Fruit fly (Drosophila melanogaster) whole organism, embryonic: ENCODE data around the gene mio.

Experiments used
- B-H2 ChIP-seq: fragments of 200-800 bp; sonication (Bioruptor generic); optimal IDR thresholded peaks from 2 replicates; lab custom pipeline; 2018; ENCODE audit warnings: missing biosample characterization, mild to moderate bottlenecking, missing genetic modification characterization
- Bgb ChIP-seq: fragments of 200-800 bp; sonication (Bioruptor generic); IDR thresholded peaks from 2 replicates; pipeline ENCODE4 v1.3.6; 2022; ENCODE audit warnings: missing biosample characterization, missing genetic modification characterization; ENCODE audit not compliant: partially characterized antibody
- CG10147 ChIP-seq: fragments of 200-800 bp; sonication (Bioruptor generic); optimal IDR thresholded peaks from 2 replicates; lab custom pipeline; 2019; ENCODE audit warnings: missing biosample characterization, mild to moderate bottlenecking, missing genetic modification characterization, moderate library complexity
- CG11247 ChIP-seq: fragments of 200-800 bp; sonication (Bioruptor generic); IDR thresholded peaks from 2 replicates; pipeline ENCODE4 v1.3.6; 2022; ENCODE audit warnings: missing biosample characterization, missing genetic modification characterization
- CG12104 ChIP-seq: fragments of 200-800 bp; sonication (Bioruptor generic); optimal IDR thresholded peaks from 3 replicates; lab custom pipeline; 2016; ENCODE audit warnings: missing biosample characterization, missing genetic modification characterization
- CG12769 ChIP-seq: fragments of 200-800 bp; sonication (Bioruptor generic); optimal IDR thresholded peaks from 2 replicates; lab custom pipeline; 2019; ENCODE audit warnings: missing biosample characterization, mild to moderate bottlenecking, missing genetic modification characterization, moderate library complexity
- CG14710 ChIP-seq: fragments of 200-800 bp; sonication (Bioruptor generic); optimal IDR thresholded peaks from 3 replicates; lab custom pipeline; 2019; ENCODE audit warnings: missing biosample characterization, mild to moderate bottlenecking, missing genetic modification characterization, moderate library complexity
- CG15514 ChIP-seq: fragments of 200-800 bp; sonication (Bioruptor generic); optimal IDR thresholded peaks from 3 replicates; lab custom pipeline; 2017; ENCODE audit warnings: missing biosample characterization, missing genetic modification characterization, mild to moderate bottlenecking, moderate library complexity, missing genetic modification reagents
- CG18011 ChIP-seq: fragments of 200-800 bp; sonication (Bioruptor generic); optimal IDR thresholded peaks from 2 replicates; lab custom pipeline; 2017; ENCODE audit warnings: missing biosample characterization, missing genetic modification characterization, mild to moderate bottlenecking, moderate library complexity, missing genotype
- CG18599 ChIP-seq: fragments of 200-800 bp; sonication (Bioruptor generic); optimal IDR thresholded peaks from 3 replicates; lab custom pipeline; 2017; ENCODE audit warnings: missing biosample characterization, missing genetic modification characterization, mild to moderate bottlenecking, moderate library complexity, missing genetic modification reagents
- CG2120 ChIP-seq: fragments of 200-800 bp; sonication (Bioruptor generic); optimal IDR thresholded peaks from 3 replicates; lab custom pipeline; 2016; ENCODE audit warnings: missing biosample characterization, missing genetic modification characterization
- CG31388 ChIP-seq: fragments of 200-800 bp; sonication (Bioruptor generic); optimal IDR thresholded peaks from 2 replicates; lab custom pipeline; 2016; ENCODE audit warnings: missing biosample characterization, missing genetic modification characterization
- CG31441 ChIP-seq: fragments of 200-800 bp; sonication (Bioruptor generic); IDR thresholded peaks from 2 replicates; pipeline ENCODE4 v1.3.6; 2022; ENCODE audit warnings: missing biosample characterization, missing genetic modification characterization
- CG3847 ChIP-seq: fragments of 200-800 bp; sonication (Bioruptor generic); IDR thresholded peaks from 2 replicates; pipeline ENCODE4 v1.3.6; 2022; ENCODE audit warnings: missing biosample characterization, missing genetic modification characterization
- CG4282 ChIP-seq: fragments of 200-800 bp; sonication (Bioruptor generic); optimal IDR thresholded peaks from 2 replicates; lab custom pipeline; 2016; ENCODE audit warnings: missing biosample characterization, missing genetic modification characterization
- CG6683 ChIP-seq: fragments of 200-800 bp; sonication (Bioruptor generic); optimal IDR thresholded peaks from 2 replicates; lab custom pipeline; 2017; ENCODE audit warnings: missing biosample characterization, mild to moderate bottlenecking, missing genetic modification characterization, missing genetic modification reagents
- CG6813 ChIP-seq: fragments of 200-800 bp; sonication (Bioruptor generic); optimal IDR thresholded peaks from 2 replicates; lab custom pipeline; 2017; ENCODE audit warnings: missing biosample characterization, missing genetic modification characterization, mild to moderate bottlenecking, moderate library complexity, missing genetic modification reagents
- CG7556 ChIP-seq: fragments of 200-800 bp; sonication (Bioruptor generic); optimal IDR thresholded peaks from 2 replicates; lab custom pipeline; 2017; ENCODE audit warnings: missing biosample characterization, mild to moderate bottlenecking, missing genetic modification characterization
- CG8388 ChIP-seq: fragments of 200-800 bp; sonication (Bioruptor generic); optimal IDR thresholded peaks from 2 replicates; lab custom pipeline; 2019; ENCODE audit warnings: missing biosample characterization, mild to moderate bottlenecking, missing genetic modification characterization, moderate library complexity
- CG8944 ChIP-seq: fragments of 200-800 bp; sonication (Bioruptor generic); optimal IDR thresholded peaks from 3 replicates; lab custom pipeline; 2016; ENCODE audit warnings: missing biosample characterization, missing genetic modification characterization
- CG9609 ChIP-seq: fragments of 200-800 bp; sonication (Bioruptor generic); optimal IDR thresholded peaks from 3 replicates; lab custom pipeline; 2016; ENCODE audit warnings: missing biosample characterization, missing genetic modification characterization
- Chrac-16 ChIP-seq: fragments of 200-800 bp; sonication (Bioruptor generic); optimal IDR thresholded peaks from 3 replicates; lab custom pipeline; 2016; ENCODE audit warnings: missing biosample characterization, missing genetic modification characterization
- Dfd ChIP-seq, 2 experiments: fragments of >200 bp; optimal IDR thresholded peaks; 2 replicates each; lab custom pipeline; 2017; ENCODE audit warnings: missing biosample characterization in 2 of 2, missing genetic modification characterization in 2 of 2
- Ets65A ChIP-seq: fragments of 200-800 bp; sonication (Bioruptor generic); peaks from one replicate; lab custom pipeline; 2016; ENCODE audit warnings: missing biosample characterization, missing genetic modification characterization
- HLH54F ChIP-seq: fragments of 200-800 bp; sonication (Bioruptor generic); optimal IDR thresholded peaks from 3 replicates; lab custom pipeline; 2016; ENCODE audit warnings: missing biosample characterization, missing genetic modification characterization
- Hr3 ChIP-seq: fragments of 200-800 bp; sonication (Bioruptor generic); optimal IDR thresholded peaks from 3 replicates; lab custom pipeline; 2016; ENCODE audit warnings: missing biosample characterization, missing genetic modification characterization
- MESR4 ChIP-seq: fragments of 200-800 bp; sonication (Bioruptor generic); optimal IDR thresholded peaks from 2 replicates; lab custom pipeline; 2018; ENCODE audit warnings: missing biosample characterization, mild to moderate bottlenecking, missing genetic modification characterization, moderate library complexity
- Med ChIP-seq: fragments of 200-800 bp; sonication (Bioruptor generic); peaks from one replicate; lab custom pipeline; 2016; ENCODE audit warnings: missing biosample characterization, missing genetic modification characterization, mild to moderate bottlenecking, inconsistent platforms, moderate library complexity
- NC2α ChIP-seq: fragments of 200-800 bp; sonication (Bioruptor generic); optimal IDR thresholded peaks from 2 replicates; lab custom pipeline; 2016; ENCODE audit warnings: missing biosample characterization, missing genetic modification characterization
- Poxn ChIP-seq: fragments of 200-800 bp; sonication (Bioruptor generic); IDR thresholded peaks from 2 replicates; pipeline ENCODE4 v1.3.6; 2022; ENCODE audit warnings: missing biosample characterization, missing genetic modification characterization
- Sox102F ChIP-seq: fragments of 200-800 bp; sonication (Bioruptor generic); optimal IDR thresholded peaks from 2 replicates; lab custom pipeline; 2018; ENCODE audit warnings: missing biosample characterization, mild to moderate bottlenecking, missing genetic modification characterization, moderate library complexity
- Sry-β ChIP-seq: fragments of 200-800 bp; sonication (Bioruptor generic); optimal IDR thresholded peaks from 2 replicates; lab custom pipeline; 2018; ENCODE audit warnings: missing biosample characterization, mild to moderate bottlenecking, missing genetic modification characterization, moderate library complexity
- al ChIP-seq: fragments of 200-800 bp; sonication (Bioruptor generic); IDR thresholded peaks from 2 replicates; pipeline ENCODE4 v1.3.6; 2022; ENCODE audit warnings: missing biosample characterization, missing genetic modification characterization
- ara ChIP-seq: fragments of 200-800 bp; sonication (Bioruptor generic); IDR thresholded peaks from 2 replicates; pipeline ENCODE4 v1.3.6; 2022; ENCODE audit warnings: missing biosample characterization, missing genetic modification characterization
- ato ChIP-seq: fragments of 200-800 bp; sonication (Bioruptor generic); IDR thresholded peaks from 2 replicates; pipeline ENCODE4 v1.3.6; 2022; ENCODE audit warnings: missing biosample characterization, missing genetic modification characterization; ENCODE audit not compliant: partially characterized antibody
- bigmax ChIP-seq: fragments of 200-800 bp; sonication (Bioruptor generic); optimal IDR thresholded peaks from 2 replicates; lab custom pipeline; 2018; ENCODE audit warnings: missing biosample characterization, mild to moderate bottlenecking, missing genetic modification characterization
- cg ChIP-seq: fragments of 200-800 bp; sonication (Bioruptor generic); optimal IDR thresholded peaks from 3 replicates; lab custom pipeline; 2019; ENCODE audit warnings: missing biosample characterization, mild to moderate bottlenecking, missing genetic modification characterization, moderate library complexity
- crol ChIP-seq: fragments of 200-800 bp; sonication (Bioruptor generic); IDR thresholded peaks from 2 replicates; pipeline ENCODE4 v1.3.6; 2022; ENCODE audit warnings: missing biosample characterization, missing genetic modification characterization
- crp ChIP-seq, 2 experiments: fragments of 200-800 bp; sonication (Bioruptor generic); optimal IDR thresholded peaks; 2 replicates in 1 of 2; 3 replicates in 1 of 2; lab custom pipeline; 2017; ENCODE audit warnings: missing biosample characterization in 2 of 2, missing genetic modification characterization in 2 of 2, mild to moderate bottlenecking in 1 of 2, moderate library complexity in 1 of 2
- cwo ChIP-seq: fragments of 200-800 bp; sonication (Bioruptor generic); optimal IDR thresholded peaks from 3 replicates; lab custom pipeline; 2017; ENCODE audit warnings: missing biosample characterization, missing genetic modification characterization, mild to moderate bottlenecking, moderate library complexity, missing genetic modification reagents
- dati ChIP-seq: fragments of 200-800 bp; sonication (Bioruptor generic); IDR thresholded peaks from 2 replicates; pipeline ENCODE4 v1.3.6; 2022; ENCODE audit warnings: missing biosample characterization, missing genetic modification characterization
- fd3F ChIP-seq: fragments of 200-800 bp; sonication (Bioruptor generic); optimal IDR thresholded peaks from 2 replicates; lab custom pipeline; 2018; ENCODE audit warnings: missing biosample characterization, mild to moderate bottlenecking, missing genetic modification characterization, moderate library complexity
- fd96Cb ChIP-seq: fragments of 200-800 bp; sonication (Bioruptor generic); optimal IDR thresholded peaks from 2 replicates; lab custom pipeline; 2018; ENCODE audit warnings: missing biosample characterization, mild to moderate bottlenecking, missing genetic modification characterization, moderate library complexity
- jing ChIP-seq: fragments of 200-800 bp; sonication (Bioruptor generic); optimal IDR thresholded peaks from 2 replicates; lab custom pipeline; 2018; ENCODE audit warnings: missing biosample characterization, mild to moderate bottlenecking, missing genetic modification characterization
- sug ChIP-seq: fragments of 200-800 bp; optimal IDR thresholded peaks from 2 replicates; lab custom pipeline; 2019; ENCODE audit warnings: missing biosample characterization, mild to moderate bottlenecking, missing genetic modification characterization, moderate library complexity
- trh ChIP-seq: fragments of 200-800 bp; sonication (Bioruptor generic); optimal IDR thresholded peaks from 2 replicates; lab custom pipeline; 2016; ENCODE audit warnings: missing biosample characterization, missing genetic modification characterization
- twi ChIP-seq: fragments of 200-800 bp; optimal IDR thresholded peaks from 2 replicates; lab custom pipeline; 2019; ENCODE audit warnings: missing biosample characterization, mild to moderate bottlenecking, missing genetic modification characterization, moderate library complexity
- zen ChIP-seq: fragments of 200-800 bp; sonication (Bioruptor generic); optimal IDR thresholded peaks from 3 replicates; lab custom pipeline; 2018; ENCODE audit warnings: missing biosample characterization, mild to moderate bottlenecking, missing genetic modification characterization, moderate library complexity
- zfh2 ChIP-seq: fragments of 200-800 bp; sonication (Bioruptor generic); optimal IDR thresholded peaks from 2 replicates; lab custom pipeline; 2016; ENCODE audit warnings: missing biosample characterization, missing genetic modification characterization

The mio gene

DNA sequence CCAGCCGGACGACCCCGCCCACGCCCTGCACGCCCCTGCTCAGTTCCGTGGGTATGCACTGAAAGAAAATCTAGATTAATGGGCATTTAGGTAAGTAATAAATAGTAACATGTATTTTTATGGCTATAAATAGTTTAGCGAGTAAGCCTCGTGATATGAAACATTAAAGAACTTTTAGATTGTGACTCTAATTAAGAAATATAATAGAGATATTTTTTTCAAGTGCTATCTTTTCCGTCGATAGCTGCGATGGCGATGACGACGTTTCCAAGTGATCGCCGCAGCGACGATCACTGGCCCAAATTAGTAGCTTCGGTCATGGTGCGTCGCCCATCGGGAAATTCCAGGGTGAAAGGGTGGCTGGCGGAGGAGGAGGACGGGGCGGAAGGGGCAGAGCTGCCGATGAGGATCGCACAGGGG, 37.0 kb upstream of the mio start (continued):
- TF ChIP-seq al (GFP tag; lab: Robert Waterston, UW) = peak; percentile 75
- peak; percentile 94 for TF ChIP-seq fd96Cb
- TF ChIP-seq CG18011 = peak; percentile 64
- peak; percentile 43 for TF ChIP-seq MESR4 (GFP tag; lab: Kevin White, UChicago)
- TF ChIP-seq Hr3 = peak; percentile 83
- TF ChIP-seq CG9609 (GFP tag; lab: Kevin White, UChicago) = peak; percentile 78
- TF ChIP-seq CG8388 (GFP tag; lab: Kevin White, UChicago) = peak; percentile 94

DNA sequence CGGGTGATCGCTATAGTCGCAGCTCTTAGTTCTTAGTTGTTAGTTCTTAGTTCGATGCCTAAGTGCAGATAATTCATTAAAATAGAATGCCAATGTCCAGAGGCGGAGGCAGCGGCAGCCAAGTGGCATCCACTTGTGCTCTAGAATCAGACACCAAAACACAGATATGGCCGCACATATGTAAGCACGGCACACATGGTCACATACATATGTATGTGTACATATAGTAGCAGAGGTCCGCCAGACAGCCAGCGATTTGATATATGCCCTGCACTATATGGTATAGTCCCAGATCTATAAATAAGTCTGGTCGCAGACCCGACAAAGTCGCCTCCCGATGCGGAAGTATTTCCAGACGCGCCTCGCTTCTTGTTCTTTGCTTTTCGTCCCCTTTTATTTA, 36.4 kb upstream of the mio start:
- TF ChIP-seq Sry-β (GFP tag; lab: Kevin White, UChicago) (no peak), NC2α (no peak), Bgb (GFP tag; lab: Robert Waterston, UW) (no peak), CG6683 (GFP tag; lab: Kevin White, UChicago) (no peak), cwo (no peak), CG15514 (GFP tag; lab: Kevin White, UChicago) (no peak), crol (GFP tag; lab: Robert Waterston, UW) (no peak), trh (no peak), CG7556 (GFP tag; lab: Kevin White, UChicago) (no peak), dati (GFP tag; lab: Robert Waterston, UW) (no peak), jing (GFP tag; lab: Kevin White, UChicago) (no peak), zen (tag; lab: Kevin White, UChicago) (no peak), Ets65A (GFP tag; lab: Kevin White, UChicago) (no peak), CG18599 (GFP tag; lab: Kevin White, UChicago) (no peak), CG12104 (GFP tag; lab: Kevin White, UChicago) (no peak), CG10147 (GFP tag; lab: Kevin White, UChicago) (no peak), Med (no peak), CG11247 (GFP tag; lab: Robert Waterston, UW) (no peak), CG12769 (peak; percentile 20), Sox102F (GFP tag; lab: Kevin White, UChicago) (no peak), twi (tag; lab: Kevin White, UChicago) (peak; percentile 95), CG31388 (GFP tag; lab: Kevin White, UChicago) (no peak), CG8944 (GFP tag; lab: Kevin White, UChicago) (no peak), fd3F (GFP tag; lab: Kevin White, UChicago) (no peak), Poxn (GFP tag; lab: Robert Waterston, UW) (no peak), CG31441 (no peak), cg (GFP tag; lab: Kevin White, UChicago) (peak; percentile 47)
- TF ChIP-seq, all 482 proteins: peak for 3

- TF ChIP-seq ato (GFP tag; lab: Robert Waterston, UW) = 0 out of 2 replicates have a peak, but pooled peaks have one; percentile 15
- no peak for TF ChIP-seq Dfd (GFP tag; optimal IDR thresholded peaks at IDR 0.05; lab: Kevin White, UChicago)
- TF ChIP-seq ara = peak; percentile 20; the same call in 1 of the 2 replicates
- no peak for TF ChIP-seq HLH54F (GFP tag; lab: Kevin White, UChicago)
- no peak for TF ChIP-seq CG6813 (GFP tag; lab: Kevin White, UChicago)
- no peak for TF ChIP-seq bigmax (GFP tag; lab: Kevin White, UChicago)
- TF ChIP-seq CG3847 (GFP tag; lab: Robert Waterston, UW) = no peak
- no peak for TF ChIP-seq CG2120
- TF ChIP-seq Chrac-16 (GFP tag; lab: Kevin White, UChicago) = no peak
- TF ChIP-seq sug (tag; lab: Kevin White, UChicago) = no peak
- TF ChIP-seq CG14710 = no peak
- no peak for TF ChIP-seq CG4282 (GFP tag; lab: Kevin White, UChicago)
- TF ChIP-seq crp (GFP tag; optimal IDR thresholded peaks at IDR 0.05; lab: Kevin White, UChicago) = no peak
- no peak for TF ChIP-seq B-H2 (GFP tag; lab: Kevin White, UChicago)
- TF ChIP-seq zfh2 = no peak
Observed at dm6 chr2L:2181971-2182643, 35.0 kb upstream of the mio start.
